Worm (Caenorhabditis elegans): ENCODE results near the gene Y102A11A.2.

The Y102A11A.2 gene

ce11 chrX:2047208-2047946 lies 20.9 kb downstream of the Y102A11A.2 start:
- TF ChIP-seq pha-4 (tag; optimal IDR thresholded peaks at IDR 0.05) = peak; percentile 78
- TF ChIP-seq tbx-8 (GFP tag; optimal IDR thresholded peaks at IDR 0.05) = no peak
- peak; percentile 48 for TF ChIP-seq nhr-2 (tag; optimal IDR thresholded peaks at IDR 0.05)
- no peak for TF ChIP-seq ceh-39 (tag; optimal IDR thresholded peaks at IDR 0.05)
- no peak for TF ChIP-seq elt-1 (tag; optimal IDR thresholded peaks at IDR 0.05; ENCODE audit: borderline replicate concordance, insufficient read depth)
- TF ChIP-seq unc-120 (tag; optimal IDR thresholded peaks at IDR 0.05; ENCODE audit: poor library complexity, severe bottlenecking) = no peak
- no peak for TF ChIP-seq bed-3 (GFP tag; optimal IDR thresholded peaks at IDR 0.05)
- TF ChIP-seq mep-1 (tag; optimal IDR thresholded peaks at IDR 0.05) = no peak
- TF ChIP-seq unc-62 (GFP tag; optimal IDR thresholded peaks at IDR 0.05) = peak; percentile 68
- no peak for TF ChIP-seq unc-39 (tag; optimal IDR thresholded peaks at IDR 0.05)

- no peak for TF ChIP-seq M03D4.4 (tag; optimal IDR thresholded peaks at IDR 0.05)
- TF ChIP-seq nhr-237 (tag; optimal IDR thresholded peaks at IDR 0.05) = no peak
- TF ChIP-seq mep-1 (tag; optimal IDR thresholded peaks at IDR 0.05) = peak; percentile 11
- TF ChIP-seq cnd-1 (tag; optimal IDR thresholded peaks at IDR 0.05) = peak; percentile 76
- no peak for TF ChIP-seq nhr-2 (tag; optimal IDR thresholded peaks at IDR 0.05)
- peak; percentile 88 for TF ChIP-seq ces-1 (GFP tag; optimal IDR thresholded peaks at IDR 0.05)
- no peak for TF ChIP-seq pha-4 (tag; optimal IDR thresholded peaks at IDR 0.05)
- TF ChIP-seq unc-39 (tag; optimal IDR thresholded peaks at IDR 0.05) = no peak
- TF ChIP-seq lin-32 (GFP tag; optimal IDR thresholded peaks at IDR 0.05) = peak; percentile 90
- no peak for TF ChIP-seq ham-2 (GFP tag; optimal IDR thresholded peaks at IDR 0.05)
- no peak for TF ChIP-seq drap-1 (GFP tag; optimal IDR thresholded peaks at IDR 0.05)
Observed at ce11 chrX:2048865-2049405, 22.5 kb downstream of the Y102A11A.2 start.

- TF ChIP-seq drap-1 (GFP tag; optimal IDR thresholded peaks at IDR 0.05) = no peak
- peak; percentile 80 for TF ChIP-seq hlh-1 (tag; optimal IDR thresholded peaks at IDR 0.05)
- TF ChIP-seq unc-62 (GFP tag; optimal IDR thresholded peaks at IDR 0.05) = peak; percentile 92
Observed at ce11 chrX:2050212-2050611, 23.8 kb downstream of the Y102A11A.2 start.

ce11 chrX:2051602-2052001 lies 25.2 kb downstream of the Y102A11A.2 start, which contains the start of gene Y102A11A.1:
Gene Y102A11A.1 (plus strand): TSS chrX:2051824.
- TF ChIP-seq ceh-39 (tag; optimal IDR thresholded peaks at IDR 0.05) = no peak
- TF ChIP-seq hlh-1 (tag; optimal IDR thresholded peaks at IDR 0.05) = no peak
- TF ChIP-seq flh-1 (GFP tag; optimal IDR thresholded peaks at IDR 0.05) = no peak
- TF ChIP-seq M03D4.4 (tag; optimal IDR thresholded peaks at IDR 0.05) = no peak
- TF ChIP-seq nhr-237 (tag; optimal IDR thresholded peaks at IDR 0.05) = no peak
- TF ChIP-seq sem-2 (GFP tag; optimal IDR thresholded peaks at IDR 0.05) = no peak
- TF ChIP-seq lin-13 (tag; optimal IDR thresholded peaks at IDR 0.05) = no peak
- TF ChIP-seq unc-62 (GFP tag; optimal IDR thresholded peaks at IDR 0.05) = no peak
- TF ChIP-seq nhr-76 (tag; optimal IDR thresholded peaks at IDR 0.05) = no peak
- no peak for TF ChIP-seq elt-3 (tag; optimal IDR thresholded peaks at IDR 0.05)
- TF ChIP-seq lsy-2 (tag; optimal IDR thresholded peaks at IDR 0.05) = no peak
- no peak for TF ChIP-seq lin-32 (GFP tag; optimal IDR thresholded peaks at IDR 0.05)
- no peak for TF ChIP-seq nhr-28 (tag; optimal IDR thresholded peaks at IDR 0.05)
- TF ChIP-seq unc-39 (tag; optimal IDR thresholded peaks at IDR 0.05) = no peak

- no peak for TF ChIP-seq ztf-11 (tag; optimal IDR thresholded peaks at IDR 0.05)
- TF ChIP-seq nhr-12 (tag; optimal IDR thresholded peaks at IDR 0.05) = no peak
- TF ChIP-seq lin-32 (GFP tag; optimal IDR thresholded peaks at IDR 0.05) = no peak
- no peak for TF ChIP-seq ces-1 (GFP tag; optimal IDR thresholded peaks at IDR 0.05)
- TF ChIP-seq ceh-39 (tag; optimal IDR thresholded peaks at IDR 0.05) = no peak
- no peak for TF ChIP-seq lsy-2 (tag; optimal IDR thresholded peaks at IDR 0.05)
- TF ChIP-seq bed-3 (GFP tag; optimal IDR thresholded peaks at IDR 0.05) = no peak
Observed at ce11 chrX:2064730-2065129, 38.3 kb downstream of the Y102A11A.2 start, which contains the start of gene F49H12.7. Gene F49H12.7 (plus strand): TSS chrX:2065030.

ce11 chrX:2068294-2068693 lies 41.9 kb downstream of the Y102A11A.2 start:
- TF ChIP-seq unc-62 (GFP tag; optimal IDR thresholded peaks at IDR 0.05) = no peak
- TF ChIP-seq bed-3 (GFP tag; optimal IDR thresholded peaks at IDR 0.05) = no peak
- TF ChIP-seq elt-1 (tag; optimal IDR thresholded peaks at IDR 0.05; ENCODE audit: borderline replicate concordance, insufficient read depth) = no peak
- TF ChIP-seq lin-32 (GFP tag; optimal IDR thresholded peaks at IDR 0.05) = no peak
- no peak for TF ChIP-seq mab-5 (tag; optimal IDR thresholded peaks at IDR 0.05)
- no peak for TF ChIP-seq drap-1 (GFP tag; optimal IDR thresholded peaks at IDR 0.05)
- no peak for TF ChIP-seq nhr-2 (tag; optimal IDR thresholded peaks at IDR 0.05)
- TF ChIP-seq elt-3 (tag; optimal IDR thresholded peaks at IDR 0.05) = no peak
- TF ChIP-seq M03D4.4 (tag; optimal IDR thresholded peaks at IDR 0.05) = no peak
- no peak for TF ChIP-seq nhr-28 (tag; optimal IDR thresholded peaks at IDR 0.05)
- TF ChIP-seq nhr-237 (tag; optimal IDR thresholded peaks at IDR 0.05) = no peak
